Fruit fly (Drosophila melanogaster) whole organism, prepupa: ENCODE results near the gene CG43175.
A peak's percentile ranks its signal among the peaks of the same experiment; 100 is the strongest.

Experiments
- Blimp-1 ChIP-seq: fragments of 200-800 bp; sonication (Bioruptor generic); optimal IDR thresholded peaks from 3 replicates; lab custom pipeline; 2017; ENCODE audit warnings: missing biosample characterization, missing genetic modification characterization, mild to moderate bottlenecking, moderate library complexity, missing genetic modification reagents
- CG10631 ChIP-seq: fragments of 200-800 bp; sonication (Bioruptor generic); optimal IDR thresholded peaks from 2 replicates; lab custom pipeline; 2016; ENCODE audit warnings: missing biosample characterization, missing genetic modification characterization
- CG10669 ChIP-seq: fragments of 200-800 bp; sonication (Bioruptor generic); optimal IDR thresholded peaks from 3 replicates; lab custom pipeline; 2018; ENCODE audit warnings: missing biosample characterization, mild to moderate bottlenecking, missing genetic modification characterization, moderate library complexity
- CG11294 ChIP-seq: fragments of 200-800 bp; sonication (Bioruptor generic); IDR thresholded peaks from 2 replicates; pipeline ENCODE4 v1.3.6; 2022; ENCODE audit warnings: missing biosample characterization, missing genetic modification characterization
- CG11762 ChIP-seq: fragments of 200-800 bp; sonication (Bioruptor generic); optimal IDR thresholded peaks from 3 replicates; lab custom pipeline; 2016; ENCODE audit warnings: missing biosample characterization, missing genetic modification characterization; ENCODE audit not compliant: insufficient read depth
- CG15336 ChIP-seq: fragments of 200-800 bp; sonication (Bioruptor generic); IDR thresholded peaks from 2 replicates; pipeline ENCODE4 v1.3.6; 2022; ENCODE audit warnings: missing biosample characterization, missing genetic modification characterization
- CG1621 ChIP-seq: fragments of 200-800 bp; sonication (Bioruptor generic); optimal IDR thresholded peaks from 3 replicates; lab custom pipeline; 2018; ENCODE audit warnings: missing biosample characterization, mild to moderate bottlenecking, missing genetic modification characterization
- CG16779 ChIP-seq: fragments of 200-800 bp; sonication (Bioruptor generic); optimal IDR thresholded peaks from 3 replicates; lab custom pipeline; 2017; ENCODE audit warnings: missing biosample characterization, mild to moderate bottlenecking, missing genetic modification characterization
- CG3032 ChIP-seq: fragments of 200-800 bp; optimal IDR thresholded peaks from 2 replicates; lab custom pipeline; 2019; ENCODE audit warnings: missing biosample characterization, mild to moderate bottlenecking, missing genetic modification characterization, moderate library complexity
- CG34406 ChIP-seq: fragments of 200-800 bp; sonication (Bioruptor generic); optimal IDR thresholded peaks from 3 replicates; lab custom pipeline; 2016; ENCODE audit warnings: missing biosample characterization, missing genetic modification characterization
- CG3919 ChIP-seq: fragments of 200-800 bp; sonication (Bioruptor generic); optimal IDR thresholded peaks from 3 replicates; lab custom pipeline; 2016; ENCODE audit warnings: missing biosample characterization, missing genetic modification characterization
- CG4318 ChIP-seq: fragments of 200-800 bp; sonication (Bioruptor generic); optimal IDR thresholded peaks from 3 replicates; lab custom pipeline; 2017; ENCODE audit warnings: missing biosample characterization, mild to moderate bottlenecking, missing genetic modification characterization
- CG6792 ChIP-seq: fragments of 200-800 bp; sonication (Bioruptor generic); optimal IDR thresholded peaks from 3 replicates; lab custom pipeline; 2016; ENCODE audit warnings: missing biosample characterization, missing genetic modification characterization
- CG6808 ChIP-seq: fragments of 200-800 bp; sonication (Bioruptor generic); optimal IDR thresholded peaks from 3 replicates; lab custom pipeline; 2017; ENCODE audit warnings: missing biosample characterization, missing genetic modification characterization, mild to moderate bottlenecking, moderate library complexity, missing genetic modification reagents
- CG6854 ChIP-seq: fragments of 200-800 bp; sonication (Bioruptor generic); optimal IDR thresholded peaks from 2 replicates; lab custom pipeline; 2017; ENCODE audit warnings: missing biosample characterization, mild to moderate bottlenecking, missing genetic modification characterization
- CG7368 ChIP-seq: fragments of 200-800 bp; sonication (Bioruptor generic); optimal IDR thresholded peaks from 3 replicates; lab custom pipeline; 2016; ENCODE audit warnings: missing biosample characterization, missing genetic modification characterization
- CG8119 ChIP-seq: fragments of 200-800 bp; sonication (Bioruptor generic); IDR thresholded peaks from 3 replicates; pipeline ENCODE4 v1.3.6; 2022; ENCODE audit warnings: missing biosample characterization, missing genetic modification characterization
- CG8319 ChIP-seq: fragments of 200-800 bp; sonication (Bioruptor generic); optimal IDR thresholded peaks from 3 replicates; lab custom pipeline; 2016; ENCODE audit warnings: missing biosample characterization, missing genetic modification characterization
- CG8632 ChIP-seq: fragments of 200-800 bp; sonication (Bioruptor generic); optimal IDR thresholded peaks from 3 replicates; lab custom pipeline; 2016; ENCODE audit warnings: missing biosample characterization, missing genetic modification characterization
- CG9139 ChIP-seq: fragments of 200-800 bp; sonication (Bioruptor generic); optimal IDR thresholded peaks from 3 replicates; lab custom pipeline; 2017; ENCODE audit warnings: missing biosample characterization, mild to moderate bottlenecking, missing genetic modification characterization
- Eip75B ChIP-seq: fragments of 200-800 bp; sonication (Bioruptor generic); optimal IDR thresholded peaks from 3 replicates; lab custom pipeline; 2016; ENCODE audit warnings: missing biosample characterization, missing genetic modification characterization
- Eip78C ChIP-seq: fragments of 200-800 bp; sonication (Bioruptor generic); peaks from one replicate; lab custom pipeline; 2016; ENCODE audit warnings: missing biosample characterization, missing genetic modification characterization
- Eip93F ChIP-seq: fragments of 200-800 bp; sonication (Bioruptor generic); optimal IDR thresholded peaks from 2 replicates; lab custom pipeline; 2016; ENCODE audit warnings: missing biosample characterization, mild to moderate bottlenecking, missing genetic modification characterization
- Ets21C ChIP-seq: fragments of 200-800 bp; sonication (Bioruptor generic); optimal IDR thresholded peaks from 3 replicates; lab custom pipeline; 2016; ENCODE audit warnings: missing biosample characterization, missing genetic modification characterization
- Ets96B ChIP-seq: fragments of 200-800 bp; optimal IDR thresholded peaks from 2 replicates; lab custom pipeline; 2019; ENCODE audit warnings: missing biosample characterization, mild to moderate bottlenecking, missing genetic modification characterization, moderate library complexity
- Gug ChIP-seq: fragments of 200-800 bp; sonication (Bioruptor generic); IDR thresholded peaks from 2 replicates; pipeline ENCODE4 v1.3.6; 2022; ENCODE audit warnings: missing biosample characterization, missing genetic modification characterization
- Lpt ChIP-seq: fragments of 200-800 bp; sonication (Bioruptor generic); optimal IDR thresholded peaks from 3 replicates; lab custom pipeline; 2016; ENCODE audit warnings: missing biosample characterization, missing genetic modification characterization
- Met ChIP-seq: fragments of 200-800 bp; sonication (Bioruptor generic); optimal IDR thresholded peaks from 3 replicates; lab custom pipeline; 2016; ENCODE audit warnings: missing biosample characterization, missing genetic modification characterization
- Smox ChIP-seq: fragments of 200-800 bp; sonication (Bioruptor generic); optimal IDR thresholded peaks from 3 replicates; lab custom pipeline; 2016; ENCODE audit warnings: missing biosample characterization, missing genetic modification characterization
- Sox102F ChIP-seq: fragments of 200-800 bp; sonication (Bioruptor generic); optimal IDR thresholded peaks from 2 replicates; lab custom pipeline; 2016; ENCODE audit warnings: missing biosample characterization, mild to moderate bottlenecking, missing genetic modification characterization
- Sox14 ChIP-seq: fragments of 200-800 bp; sonication (Bioruptor generic); optimal IDR thresholded peaks from 3 replicates; lab custom pipeline; 2016; ENCODE audit warnings: missing biosample characterization, missing genetic modification characterization
- Sox15 ChIP-seq: fragments of 200-800 bp; sonication (Bioruptor generic); optimal IDR thresholded peaks from 3 replicates; lab custom pipeline; 2016; ENCODE audit warnings: missing biosample characterization, missing genetic modification characterization
- acj6 ChIP-seq: fragments of 200-800 bp; sonication (Bioruptor generic); optimal IDR thresholded peaks from 3 replicates; lab custom pipeline; 2016; ENCODE audit warnings: missing biosample characterization, missing genetic modification characterization
- cyc ChIP-seq: fragments of 200-800 bp; sonication (Bioruptor generic); optimal IDR thresholded peaks from 3 replicates; lab custom pipeline; 2016; ENCODE audit warnings: missing biosample characterization, missing genetic modification characterization
- dsx ChIP-seq: fragments of 200-800 bp; optimal IDR thresholded peaks from 3 replicates; lab custom pipeline; 2019; ENCODE audit warnings: missing biosample characterization, mild to moderate bottlenecking, missing genetic modification characterization, moderate library complexity; ENCODE audit not compliant: poor library complexity, severe bottlenecking
- eg ChIP-seq: fragments of 200-800 bp; sonication (Bioruptor generic); IDR thresholded peaks from 3 replicates; pipeline ENCODE4 v1.3.6; 2022; ENCODE audit warnings: missing biosample characterization, missing genetic modification characterization
- esn ChIP-seq: fragments of 200-800 bp; sonication (Bioruptor generic); optimal IDR thresholded peaks from 2 replicates; lab custom pipeline; 2016; ENCODE audit warnings: missing biosample characterization, mild to moderate bottlenecking, missing genetic modification characterization, moderate library complexity
- fd59A ChIP-seq: fragments of 200-800 bp; sonication (Bioruptor generic); optimal IDR thresholded peaks from 2 replicates; lab custom pipeline; 2017; ENCODE audit warnings: missing biosample characterization, mild to moderate bottlenecking, missing genetic modification characterization, missing genetic modification reagents
- fd85E ChIP-seq: fragments of 200-800 bp; sonication (Bioruptor generic); optimal IDR thresholded peaks from 3 replicates; lab custom pipeline; 2016; ENCODE audit warnings: missing biosample characterization, missing genetic modification characterization
- lz ChIP-seq: fragments of 200-800 bp; sonication (Bioruptor generic); optimal IDR thresholded peaks from 3 replicates; lab custom pipeline; 2016; ENCODE audit warnings: missing biosample characterization, missing genetic modification characterization
- net ChIP-seq: fragments of 200-800 bp; sonication (Bioruptor generic); optimal IDR thresholded peaks from 3 replicates; lab custom pipeline; 2016; ENCODE audit warnings: missing biosample characterization, missing genetic modification characterization
- pdm3 ChIP-seq: fragments of 200-800 bp; sonication (Bioruptor generic); optimal IDR thresholded peaks from 3 replicates; lab custom pipeline; 2016; ENCODE audit warnings: missing biosample characterization, missing genetic modification characterization
- spab ChIP-seq: fragments of 200-800 bp; sonication (Bioruptor generic); optimal IDR thresholded peaks from 2 replicates; lab custom pipeline; 2017; ENCODE audit warnings: missing biosample characterization, mild to moderate bottlenecking, missing genetic modification characterization, missing genetic modification reagents
- ss ChIP-seq, 2 experiments: fragments of 200-800 bp; sonication (Bioruptor generic); optimal IDR thresholded peaks; 2 replicates in 1 of 2; 3 replicates in 1 of 2; lab custom pipeline; 2017 to 2018; ENCODE audit warnings: mild to moderate bottlenecking in 2 of 2, missing biosample characterization in 2 of 2, missing genetic modification characterization in 2 of 2, moderate library complexity in 1 of 2
- svp ChIP-seq: fragments of 200-800 bp; sonication (Bioruptor generic); peaks from one replicate; lab custom pipeline; 2016; ENCODE audit warnings: missing biosample characterization, missing genetic modification characterization
- topi ChIP-seq: fragments of 200-800 bp; sonication (Bioruptor generic); optimal IDR thresholded peaks from 3 replicates; lab custom pipeline; 2016; ENCODE audit warnings: missing biosample characterization, missing genetic modification characterization

CG43175 gene

DNA sequence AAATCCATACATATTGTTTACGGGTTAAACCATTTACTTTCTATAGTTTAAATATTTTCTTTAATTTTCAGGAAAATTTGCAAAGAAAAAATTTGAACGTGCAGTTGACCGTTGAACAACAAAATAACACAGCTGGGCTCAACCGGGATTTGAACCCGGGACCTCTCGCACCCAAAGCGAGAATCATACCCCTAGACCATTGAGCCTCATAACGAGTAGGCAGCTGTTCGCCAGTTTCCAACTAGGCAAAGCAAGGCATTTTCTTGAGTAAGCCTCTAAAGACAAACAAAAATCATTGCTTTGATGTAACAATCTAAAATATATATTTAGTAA lies 12.6 kb upstream of the CG43175 start (continued):
- no peak for TF ChIP-seq Sox102F (GFP tag; lab: Kevin White, UChicago)
- peak; percentile 6 for TF ChIP-seq CG3919 (GFP tag; lab: Kevin White, UChicago)
- TF ChIP-seq Blimp-1: no peak
- TF ChIP-seq Ets21C: no peak
- TF ChIP-seq CG11294 (GFP tag; lab: Robert Waterston, UW): no peak
- TF ChIP-seq ss (GFP tag; optimal IDR thresholded peaks at IDR 0.05; lab: Kevin White, UChicago): peak in 1 of 2 experiments; percentile 0
- no peak for TF ChIP-seq Eip75B
- TF ChIP-seq, all 60 proteins: peak for 9

DNA sequence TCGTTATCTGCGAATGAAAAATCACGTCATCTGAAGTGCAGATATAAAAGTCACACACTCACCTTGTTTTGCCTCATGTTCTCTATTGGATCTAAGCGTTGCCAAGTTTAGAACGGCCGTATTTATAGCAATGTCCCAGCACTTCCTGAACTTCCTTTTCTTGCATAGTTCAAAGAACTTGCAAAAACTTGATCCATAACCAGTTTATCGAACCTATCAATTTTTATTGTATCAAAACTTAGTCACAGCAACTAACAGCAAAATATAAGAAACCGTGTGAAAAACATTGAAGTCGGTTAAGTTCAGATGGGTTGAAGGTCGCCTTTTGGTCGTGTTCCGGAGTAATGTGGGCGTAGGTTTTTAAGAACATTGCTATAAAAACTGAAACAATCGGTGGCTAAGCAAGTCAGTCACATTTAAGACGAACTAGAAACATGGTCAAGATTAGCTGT lies 11.8 kb upstream of the CG43175 start, which contains the start of the genes CG14324 and CG14326:
TSS of gene CG14324 (minus strand) at position 101 of the 452 bp plus-strand sequence.
TSS of gene CG14326 (plus strand) at position 402 of the 452 bp plus-strand sequence.
- TF ChIP-seq net (GFP tag; lab: Kevin White, UChicago) (no peak), CG9139 (GFP tag; lab: Kevin White, UChicago) (no peak), Eip78C (GFP tag; lab: Kevin White, UChicago) (no peak), Blimp-1 (no peak), Sox15 (no peak), dsx (GFP tag; lab: Kevin White, UChicago) (no peak), CG10669 (GFP tag; lab: Kevin White, UChicago) (no peak)

dm6 chr3R:17619726-17620282 lies 10.7 kb upstream of the CG43175 start:
- TF ChIP-seq CG10631 (GFP tag; lab: Kevin White, UChicago): no peak
- peak; percentile 60 for TF ChIP-seq spab (GFP tag; lab: Kevin White, UChicago)
- TF ChIP-seq cyc: no peak
- no peak for TF ChIP-seq CG8319 (GFP tag; lab: Kevin White, UChicago)
- TF ChIP-seq Smox (GFP tag; lab: Kevin White, UChicago): no peak
- peak; percentile 77 for TF ChIP-seq CG6808 (GFP tag; lab: Kevin White, UChicago)
- TF ChIP-seq svp (GFP tag; lab: Kevin White, UChicago): peak; percentile 88
- peak; percentile 88 for TF ChIP-seq CG9139 (GFP tag; lab: Kevin White, UChicago)
- no peak for TF ChIP-seq fd85E (GFP tag; lab: Kevin White, UChicago)
- TF ChIP-seq CG6792 (GFP tag; lab: Kevin White, UChicago): no peak
- TF ChIP-seq dsx (GFP tag; lab: Kevin White, UChicago): peak; percentile 79
- no peak for TF ChIP-seq Sox14
- TF ChIP-seq CG4318 (GFP tag; lab: Kevin White, UChicago): no peak
- TF ChIP-seq CG8632 (GFP tag; lab: Kevin White, UChicago): no peak
- TF ChIP-seq CG11762 (GFP tag; lab: Kevin White, UChicago): peak; percentile 32
- TF ChIP-seq topi: peak; percentile 0
- TF ChIP-seq fd59A (GFP tag; lab: Kevin White, UChicago): no peak
- TF ChIP-seq esn: peak; percentile 6
- peak; percentile 50 for TF ChIP-seq Ets96B (tag; lab: Kevin White, UChicago)
- TF ChIP-seq acj6 (GFP tag; lab: Kevin White, UChicago): no peak
- TF ChIP-seq eg: peak; percentile 92
- peak; percentile 80 for TF ChIP-seq CG16779 (tag; lab: Kevin White, UChicago)
- peak; percentile 53 for TF ChIP-seq CG1621 (tag; lab: Kevin White, UChicago)
- no peak for TF ChIP-seq Blimp-1
- no peak for TF ChIP-seq Eip93F
- TF ChIP-seq Gug (GFP tag; lab: Robert Waterston, UW): no peak
- TF ChIP-seq CG6854 (GFP tag; lab: Kevin White, UChicago): peak; percentile 73
- peak; percentile 16 for TF ChIP-seq Lpt (GFP tag; lab: Kevin White, UChicago)
- TF ChIP-seq Eip75B: peak; percentile 10
- TF ChIP-seq CG3919 (GFP tag; lab: Kevin White, UChicago): peak; percentile 38
- no peak for TF ChIP-seq lz (GFP tag; lab: Kevin White, UChicago)
- TF ChIP-seq pdm3 (GFP tag; lab: Kevin White, UChicago): peak; percentile 3
- TF ChIP-seq CG7368 (GFP tag; lab: Kevin White, UChicago): no peak
- TF ChIP-seq CG15336: peak; percentile 51
- TF ChIP-seq net (GFP tag; lab: Kevin White, UChicago): peak; percentile 36
- no peak for TF ChIP-seq Sox102F (GFP tag; lab: Kevin White, UChicago)
- no peak for TF ChIP-seq Met (GFP tag; lab: Kevin White, UChicago)
- peak; percentile 82 for TF ChIP-seq CG8119 (GFP tag; lab: Robert Waterston, UW)
- peak; percentile 57 for TF ChIP-seq CG3032 (tag; lab: Kevin White, UChicago)
- TF ChIP-seq CG34406 (GFP tag; lab: Kevin White, UChicago): no peak
